Worm (Caenorhabditis elegans) whole organism, L4 larva: ENCODE measurements around the gene F54F7.3.
A peak's percentile ranks its signal among the peaks of the same experiment; 100 is the strongest.

ENCODE experiments used
- R02D3.7 ChIP-seq: fragments of 150-350 bp; sonication (generic microtip); optimal IDR thresholded peaks from 3 replicates; lab custom pipeline; 2014; ENCODE audit warnings: missing biosample characterization, missing genetic modification characterization
- T20F7.1 ChIP-seq: fragments of 200-800 bp; sonication (Bioruptor generic); optimal IDR thresholded peaks from 2 replicates; lab custom pipeline; 2018; ENCODE audit warnings: mild to moderate bottlenecking, missing genetic modification characterization, missing compliant biosample characterization
- aha-1 ChIP-seq: fragments of 150-350 bp; peaks from one replicate; lab custom pipeline; 2014; ENCODE audit warnings: missing biosample characterization, missing genetic modification characterization
- ceh-44 ChIP-seq: fragments of 200-800 bp; sonication (Bioruptor generic); IDR thresholded peaks from 2 replicates; pipeline ENCODE4 v1.3.6; 2022; ENCODE audit warnings: missing genetic modification reagents, missing genetic modification characterization, missing compliant biosample characterization
- ceh-62 ChIP-seq: sonication (generic microtip); optimal IDR thresholded peaks from 2 replicates; lab custom pipeline; 2017; ENCODE audit warnings: missing biosample characterization, missing genetic modification characterization
- cey-2 ChIP-seq: sonication (generic microtip); optimal IDR thresholded peaks from 3 replicates; lab custom pipeline; 2017; ENCODE audit warnings: missing genetic modification characterization, mild to moderate bottlenecking, missing compliant biosample characterization, antibody characterized with exemption, borderline replicate concordance; ENCODE audit not compliant: insufficient read depth
- daf-12 ChIP-seq: fragments of 150-350 bp; optimal IDR thresholded peaks from 2 replicates; lab custom pipeline; 2014; ENCODE audit warnings: missing biosample characterization, missing genetic modification reagents, missing genetic modification characterization
- daf-16 ChIP-seq, 3 experiments: sonication (generic microtip); optimal IDR thresholded peaks; 2 replicates each; lab custom pipeline; 2016 to 2017; ENCODE audit warnings: missing genetic modification characterization in 3 of 3, missing genetic modification reagents in 3 of 3, mild to moderate bottlenecking in 2 of 3, missing compliant biosample characterization in 2 of 3, missing biosample characterization in 1 of 3, moderate library complexity in 1 of 3
- daf-8 ChIP-seq: fragments of 200-800 bp; sonication (Bioruptor generic); IDR thresholded peaks from 2 replicates; pipeline ENCODE4 v1.3.6; 2022; ENCODE audit warnings: missing genetic modification characterization, missing compliant biosample characterization
- dmd-9 ChIP-seq: fragments of 200-800 bp; sonication (Bioruptor generic); IDR thresholded peaks from 2 replicates; pipeline ENCODE4 v1.3.6; 2022; ENCODE audit warnings: missing genetic modification reagents, missing genetic modification characterization, missing compliant biosample characterization
- duxl-1 ChIP-seq: sonication (generic microtip); optimal IDR thresholded peaks from 2 replicates; lab custom pipeline; 2016; ENCODE audit warnings: mild to moderate bottlenecking, missing genetic modification characterization, moderate library complexity, missing compliant biosample characterization; ENCODE audit not compliant: poor library complexity
- egl-27 ChIP-seq: sonication (generic microtip); optimal IDR thresholded peaks from 3 replicates; lab custom pipeline; 2017; ENCODE audit warnings: missing biosample characterization, missing genetic modification reagents, missing genetic modification characterization
- fkh-10 ChIP-seq: fragments of 150-350 bp; optimal IDR thresholded peaks from 2 replicates; lab custom pipeline; 2014; ENCODE audit warnings: missing biosample characterization, missing genetic modification reagents, missing genetic modification characterization
- gei-8 ChIP-seq: fragments of 200-800 bp; sonication (Bioruptor generic); optimal IDR thresholded peaks from 2 replicates; lab custom pipeline; 2018; ENCODE audit warnings: mild to moderate bottlenecking, missing genetic modification characterization, missing compliant biosample characterization
- hlh-11 ChIP-seq: fragments of 200-800 bp; sonication (Bioruptor generic); optimal IDR thresholded peaks from 2 replicates; lab custom pipeline; 2018; ENCODE audit warnings: mild to moderate bottlenecking, missing genetic modification characterization, missing compliant biosample characterization
- lin-1 ChIP-seq: fragments of 200-800 bp; sonication (Bioruptor generic); IDR thresholded peaks from 2 replicates; pipeline ENCODE4 v1.3.6; 2022; ENCODE audit warnings: missing genetic modification reagents, missing genetic modification characterization, missing compliant biosample characterization
- lsy-2 ChIP-seq, 2 experiments: fragments of 150-350 bp in 1 of 2; sonication (generic microtip) in 1 of 2; optimal IDR thresholded peaks; 2 replicates each; lab custom pipeline; 2014 to 2017; ENCODE audit warnings: missing biosample characterization in 2 of 2, missing genetic modification characterization in 2 of 2
- madf-5 ChIP-seq, 2 experiments: fragments of 200-800 bp; sonication (Bioruptor generic); IDR thresholded peaks; 2 replicates each; pipeline ENCODE4 v1.3.6; 2022; ENCODE audit warnings: missing compliant biosample characterization in 2 of 2, missing genetic modification characterization in 2 of 2
- nhr-10 ChIP-seq: fragments of 150-350 bp; optimal IDR thresholded peaks from 2 replicates; lab custom pipeline; 2014; ENCODE audit warnings: missing biosample characterization, missing genetic modification characterization
- nhr-41 ChIP-seq: fragments of 200-800 bp; sonication (Bioruptor generic); IDR thresholded peaks from 2 replicates; pipeline ENCODE4 v1.3.6; 2022; ENCODE audit warnings: missing genetic modification reagents, missing genetic modification characterization, missing compliant biosample characterization
- nhr-48 ChIP-seq: sonication (generic microtip); optimal IDR thresholded peaks from 2 replicates; lab custom pipeline; 2016; ENCODE audit warnings: mild to moderate bottlenecking, missing genetic modification characterization, missing compliant biosample characterization
- nhr-6 ChIP-seq: fragments of 150-350 bp; optimal IDR thresholded peaks from 2 replicates; lab custom pipeline; 2014; ENCODE audit warnings: missing biosample characterization, missing genetic modification characterization
- set-16 ChIP-seq: fragments of 200-800 bp; sonication (Bioruptor generic); IDR thresholded peaks from 2 replicates; pipeline ENCODE4 v1.3.6; 2022; ENCODE audit warnings: missing genetic modification reagents, missing genetic modification characterization, missing compliant biosample characterization
- snpc-1.2 ChIP-seq: fragments of 200-800 bp; sonication (Bioruptor generic); IDR thresholded peaks from 2 replicates; pipeline ENCODE4 v1.3.6; 2022; ENCODE audit warnings: missing genetic modification reagents, missing genetic modification characterization, missing compliant biosample characterization
- snpc-4 ChIP-seq: fragments of 150-350 bp; optimal IDR thresholded peaks from 2 replicates; lab custom pipeline; 2014; ENCODE audit warnings: missing biosample characterization, missing genetic modification characterization
- tag-97 ChIP-seq: fragments of 200-800 bp; sonication (Bioruptor generic); IDR thresholded peaks from 2 replicates; pipeline ENCODE4 v1.3.6; 2022; ENCODE audit warnings: missing genetic modification characterization, missing compliant biosample characterization
- tra-1 ChIP-seq: fragments of 200-800 bp; sonication (Bioruptor generic); IDR thresholded peaks from 2 replicates; pipeline ENCODE4 v1.3.6; 2022; ENCODE audit warnings: missing genetic modification reagents, missing genetic modification characterization, missing compliant biosample characterization
- unc-62 ChIP-seq, 3 experiments: fragments of 150-350 bp in 1 of 3; sonication (generic microtip); optimal IDR thresholded peaks in 2 of 3; peaks in 1 of 3; 1 replicate in 1 of 3; 2 replicates in 2 of 3; lab custom pipeline; 2014 to 2017; ENCODE audit warnings: missing biosample characterization in 3 of 3, missing genetic modification characterization in 3 of 3, missing genetic modification reagents in 3 of 3, missing genotype in 1 of 3
- vab-7 ChIP-seq: fragments of 200-800 bp; sonication (Bioruptor generic); IDR thresholded peaks from 2 replicates; pipeline ENCODE4 v1.3.6; 2022; ENCODE audit warnings: missing genetic modification reagents, missing genetic modification characterization, missing compliant biosample characterization
- zag-1 ChIP-seq: fragments of 150-350 bp; optimal IDR thresholded peaks from 2 replicates; lab custom pipeline; 2014; ENCODE audit warnings: missing biosample characterization, missing genetic modification characterization
- zfp-3 ChIP-seq: fragments of 200-800 bp; sonication (Bioruptor generic); conservative IDR thresholded peaks from 2 replicates; pipeline ENCODE4 v1.3.6; 2022; ENCODE audit warnings: missing genetic modification reagents, missing genetic modification characterization, missing compliant biosample characterization
- zip-2 ChIP-seq: fragments of 150-350 bp; optimal IDR thresholded peaks from 2 replicates; lab custom pipeline; 2014; ENCODE audit warnings: missing biosample characterization, missing genetic modification characterization

The F54F7.3 gene

DNA sequence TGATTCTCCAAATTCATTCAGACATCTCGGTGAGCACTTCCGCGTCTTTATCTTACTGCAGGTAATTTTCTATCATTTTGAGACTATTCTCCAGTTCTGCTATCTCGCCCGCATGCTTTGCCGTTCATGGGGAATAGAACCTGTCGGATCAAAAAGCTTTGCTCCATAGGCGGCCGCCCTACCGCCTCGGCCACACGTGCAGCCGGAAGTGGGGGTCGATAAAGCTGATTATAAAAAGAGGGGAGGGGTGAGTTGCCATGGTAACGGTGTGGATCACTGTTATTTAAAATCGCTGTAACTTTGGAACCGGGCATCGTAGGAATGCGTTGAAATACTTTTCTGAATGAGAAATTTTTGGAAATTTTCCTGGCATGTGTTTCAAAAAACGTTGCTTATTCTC is 20.4 kb upstream of the F54F7.3 start:
- peak; percentile 13 for TF ChIP-seq aha-1 (tag; lab: Kevin White, UChicago)
- TF ChIP-seq ceh-44, result 0 out of 2 replicates have a peak, but pooled peaks have one; percentile 27
- TF ChIP-seq lin-1 (GFP tag; lab: Robert Waterston, UW), result no peak
- peak; percentile 47; the same call in 1 of the 2 replicates for TF ChIP-seq tra-1 (GFP tag; lab: Robert Waterston, UW)
- no peak for TF ChIP-seq nhr-48 (tag; lab: Kevin White, UChicago)
- TF ChIP-seq daf-8, result no peak
- no peak for TF ChIP-seq daf-16 (GFP tag; optimal IDR thresholded peaks at IDR 0.05; lab: Kevin White, UChicago)
- no peak for TF ChIP-seq daf-16 (tag; optimal IDR thresholded peaks at IDR 0.05; lab: Kevin White, UChicago)
- TF ChIP-seq, all 104 proteins: peak for 3

DNA sequence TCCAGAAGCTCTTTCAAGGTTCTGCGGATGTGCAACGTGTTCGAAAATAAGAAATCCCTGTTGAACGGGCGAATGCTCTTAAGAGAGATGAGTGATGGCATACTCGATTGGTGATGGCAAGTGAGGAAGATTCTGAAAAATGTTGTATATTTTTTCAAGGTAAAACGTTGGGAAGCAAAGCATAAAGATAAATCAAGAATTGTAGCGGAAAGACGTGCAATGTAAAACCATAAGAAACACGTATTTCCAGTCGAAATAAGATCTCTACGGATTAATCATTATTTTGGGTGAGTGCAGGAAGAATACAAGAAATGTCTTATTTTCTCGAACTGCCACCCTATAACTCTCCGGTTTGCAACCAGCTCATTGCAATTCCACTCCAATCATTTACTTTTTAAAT is 19.3 kb upstream of the F54F7.3 start, which contains the start of gene dot-1.2:
Gene dot-1.2 (minus strand): TSS at position 101 of the 400 bp plus-strand sequence.
- TF ChIP-seq unc-62 (GFP tag; optimal IDR thresholded peaks at IDR 0.05 in 1 of 2; lab: Kevin White, UChicago) (peak in 1 of 2 experiments; percentile 43), unc-62 (tag; optimal IDR thresholded peaks at IDR 0.05; lab: Kevin White, UChicago) (no peak), nhr-48 (tag; lab: Kevin White, UChicago) (no peak), hlh-11 (tag; lab: Kevin White, UChicago) (no peak), nhr-10 (tag; lab: Kevin White, UChicago) (no peak), aha-1 (tag; lab: Kevin White, UChicago) (no peak), nhr-41 (GFP tag; lab: Robert Waterston, UW) (no peak), tag-97 (GFP tag; lab: Robert Waterston, UW) (no peak), dmd-9 (no peak)
- TF ChIP-seq, all 104 proteins: peak for 1

DNA sequence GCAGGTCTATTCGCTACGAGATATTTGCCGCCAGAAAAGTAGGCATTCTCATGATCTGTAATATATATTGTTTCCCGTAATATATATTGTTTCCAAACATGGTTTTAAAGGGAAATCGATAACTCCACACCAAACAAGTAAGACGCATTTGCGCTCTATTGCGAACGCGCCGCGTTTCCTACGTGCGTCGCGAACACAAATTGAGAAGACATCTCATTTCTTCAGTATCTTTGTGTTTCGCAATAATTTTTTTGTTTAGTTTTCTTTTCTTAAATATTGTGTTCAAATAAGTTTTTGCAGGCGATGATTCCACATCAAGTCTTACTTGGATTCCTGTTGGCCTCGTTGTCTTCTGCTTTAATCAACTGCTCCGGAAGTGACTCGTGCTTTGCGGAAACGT is 15.1 kb upstream of the F54F7.3 start, which contains the start of gene F54F7.6:
Gene F54F7.6 (plus strand): TSS at position 301 of the 400 bp plus-strand sequence.
- TF ChIP-seq unc-62 (GFP tag; optimal IDR thresholded peaks at IDR 0.05 in 1 of 2; lab: Kevin White, UChicago), result peak in 1 of 2 experiments; percentile 69
- no peak for TF ChIP-seq unc-62 (tag; optimal IDR thresholded peaks at IDR 0.05; lab: Kevin White, UChicago)
- no peak for TF ChIP-seq snpc-1.2 (GFP tag; lab: Robert Waterston, UW)
- no peak for TF ChIP-seq zag-1 (tag; lab: Kevin White, UChicago)
- TF ChIP-seq daf-12 (tag; lab: Kevin White, UChicago), result no peak

DNA sequence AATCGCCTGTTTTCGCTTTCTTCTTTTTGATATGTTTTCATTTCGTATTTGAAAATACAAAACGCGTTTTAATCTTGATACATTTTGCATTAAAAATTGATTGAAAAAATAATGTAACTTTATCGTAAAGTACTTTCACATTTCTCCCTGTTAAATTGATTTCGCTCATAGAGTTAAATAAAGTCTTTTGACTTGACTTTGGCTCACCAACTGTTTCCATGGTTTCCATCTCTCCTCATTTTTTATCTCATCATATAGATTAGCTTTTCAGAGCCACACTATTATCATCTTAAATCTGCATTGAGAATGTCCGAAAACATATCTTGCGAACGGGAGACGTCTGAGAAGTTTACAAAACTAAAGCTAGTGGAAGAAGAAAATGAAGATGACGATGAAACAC is 13.3 kb upstream of the F54F7.3 start, which contains the start of gene F54F7.10:
Gene F54F7.10 (plus strand): TSS at position 301 of the 400 bp plus-strand sequence.
- TF ChIP-seq nhr-6 (tag; lab: Kevin White, UChicago) (no peak), daf-16 (GFP tag; optimal IDR thresholded peaks at IDR 0.05; lab: Kevin White, UChicago) (no peak), daf-16 (tag; optimal IDR thresholded peaks at IDR 0.05; lab: Kevin White, UChicago) (no peak), snpc-4 (tag; lab: Kevin White, UChicago) (no peak), lsy-2 (tag; optimal IDR thresholded peaks at IDR 0.05; lab: Kevin White, UChicago) (no peak)
- TF ChIP-seq, all 104 proteins: peak for 0

DNA sequence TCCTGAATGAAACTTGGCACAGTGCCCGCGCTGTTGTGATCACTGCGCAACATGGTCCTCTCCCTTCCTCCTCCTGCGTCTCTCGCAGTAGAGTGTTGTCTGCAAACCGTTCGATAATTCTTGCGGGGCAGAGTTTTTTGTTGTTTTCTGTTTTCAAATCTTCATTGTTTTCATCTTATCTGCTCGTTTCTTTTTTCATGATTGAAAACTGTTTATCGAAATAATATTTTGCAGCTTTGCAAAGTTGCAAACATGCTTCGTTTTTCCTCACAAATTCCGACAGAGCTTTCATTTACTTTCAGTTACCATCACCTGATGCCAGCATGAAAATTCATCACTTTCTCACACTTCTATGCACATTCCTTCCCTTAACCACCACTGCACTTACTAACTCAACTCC is 7.2 kb upstream of the F54F7.3 start, which contains the start of gene mes-1:
Gene mes-1 (plus strand): TSS at position 301 of the 400 bp plus-strand sequence.
- TF ChIP-seq duxl-1 (tag; lab: Kevin White, UChicago) (no peak), snpc-4 (tag; lab: Kevin White, UChicago) (no peak), set-16 (no peak), vab-7 (no peak), daf-12 (tag; lab: Kevin White, UChicago) (no peak), R02D3.7 (no peak), zip-2 (tag; lab: Kevin White, UChicago) (no peak), T20F7.1 (GFP tag; lab: Kevin White, UChicago) (no peak), zfp-3 (GFP tag; lab: Robert Waterston, UW) (no peak), lin-1 (GFP tag; lab: Robert Waterston, UW) (no peak), fkh-10 (no peak), ceh-62 (tag; lab: Kevin White, UChicago) (no peak), madf-5 (GFP tag; IDR thresholded peaks at IDR 0.05; lab: Robert Waterston, UW) (no peak), cey-2 (tag; lab: Kevin White, UChicago) (no peak), egl-27 (no peak), hlh-11 (tag; lab: Kevin White, UChicago) (no peak), ceh-44 (no peak), tra-1 (GFP tag; lab: Robert Waterston, UW) (no peak), gei-8 (no peak)
- TF ChIP-seq, all 104 proteins: peak for 0
